Worm (Caenorhabditis elegans): ENCODE results near the gene Y110A2AL.6.

Y110A2AL.6 gene

ce11 chrII:2861385-2862099 is 20.1 kb upstream of the Y110A2AL.6 start (continued):
- TF ChIP-seq nhr-179 (tag; optimal IDR thresholded peaks at IDR 0.05) (no peak), nhr-80 (tag; optimal IDR thresholded peaks at IDR 0.05) (peak; percentile 11), ZK185.1 (tag; optimal IDR thresholded peaks at IDR 0.05; ENCODE audit: poor library complexity, severe bottlenecking) (no peak), ztf-18 (tag; optimal IDR thresholded peaks at IDR 0.05) (peak; percentile 33), lag-1 (GFP tag; IDR thresholded peaks at IDR 0.05) (no peak), hmg-1.2 (GFP tag; IDR thresholded peaks at IDR 0.05) (peak; percentile 66), cebp-2 (GFP tag; IDR thresholded peaks at IDR 0.05) (no peak), zfh-2 (GFP tag; conservative IDR thresholded peaks at IDR 0.05) (peak; percentile 61), ceh-91 (GFP tag; IDR thresholded peaks at IDR 0.05) (0 out of 2 replicates have a peak, but pooled peaks have one; percentile 39), rpc-1 (optimal IDR thresholded peaks at IDR 0.05) (peak; percentile 63), rpc-1 (tag; optimal IDR thresholded peaks at IDR 0.05) (peak; percentile 78), somi-1 (GFP tag; optimal IDR thresholded peaks at IDR 0.05) (no peak), die-1 (tag; optimal IDR thresholded peaks at IDR 0.05) (peak; percentile 73), madf-10 (tag; optimal IDR thresholded peaks at IDR 0.05) (peak; percentile 18), F49E8.2 (tag; optimal IDR thresholded peaks at IDR 0.05; ENCODE audit: insufficient read depth) (peak; percentile 15), dox-1 (GFP tag; IDR thresholded peaks at IDR 0.05) (peak; percentile 57), ekl-4 (GFP tag; IDR thresholded peaks at IDR 0.05) (no peak), ztf-28 (GFP tag; IDR thresholded peaks at IDR 0.05) (no peak), snpc-1.1 (tag; optimal IDR thresholded peaks at IDR 0.05; ENCODE audit: insufficient read depth) (peak; percentile 4), pha-4 (tag; optimal IDR thresholded peaks at IDR 0.05) (no peak), him-1 (tag; optimal IDR thresholded peaks at IDR 0.05) (peak; percentile 87), let-607 (tag; optimal IDR thresholded peaks at IDR 0.05) (peak in 1 of 2 experiments; percentile 11), atf-7 (tag; optimal IDR thresholded peaks at IDR 0.05) (no peak), egrh-3 (GFP tag; IDR thresholded peaks at IDR 0.05) (peak; percentile 77)

ce11 chrII:2859873-2860821 is 18.7 kb upstream of the Y110A2AL.6 start:
- TF ChIP-seq snpc-1.1 (tag; optimal IDR thresholded peaks at IDR 0.05; ENCODE audit: insufficient read depth) (no peak), lir-1 (GFP tag; conservative IDR thresholded peaks at IDR 0.05) (0 out of 2 replicates have a peak, but pooled peaks have one; percentile 17), F37B4.10 (GFP tag; IDR thresholded peaks at IDR 0.05) (no peak), ceh-79 (tag; optimal IDR thresholded peaks at IDR 0.05) (peak; percentile 31), nhr-90 (tag; optimal IDR thresholded peaks at IDR 0.05) (peak; percentile 67), madf-6 (GFP tag; IDR thresholded peaks at IDR 0.05) (peak; percentile 40), D2030.7 (GFP tag; IDR thresholded peaks at IDR 0.05) (peak; percentile 75), lin-26 (GFP tag; IDR thresholded peaks at IDR 0.05) (peak; percentile 76), hsf-1 (GFP tag; IDR thresholded peaks at IDR 0.05) (no peak), ceh-100 (GFP tag; IDR thresholded peaks at IDR 0.05) (0 out of 2 replicates have a peak, but pooled peaks have one; percentile 35), ztf-18 (tag; optimal IDR thresholded peaks at IDR 0.05) (peak; percentile 59), lin-35 (GFP tag; optimal IDR thresholded peaks at IDR 0.05) (peak in 1 of 3 experiments; percentile 21), ztf-25 (GFP tag; IDR thresholded peaks at IDR 0.05) (0 out of 2 replicates have a peak, but pooled peaks have one; percentile 25), cebp-1 (GFP tag; IDR thresholded peaks at IDR 0.05) (no peak), cebp-1 (tag; optimal IDR thresholded peaks at IDR 0.05) (peak; percentile 50), zfh-2 (GFP tag; conservative IDR thresholded peaks at IDR 0.05) (peak; percentile 62), let-607 (tag; optimal IDR thresholded peaks at IDR 0.05) (no peak), ccch-3 (GFP tag; optimal IDR thresholded peaks at IDR 0.05) (no peak), egrh-3 (GFP tag; IDR thresholded peaks at IDR 0.05) (peak; percentile 43; the same call in 1 of the 2 replicates), dpff-1 (tag; optimal IDR thresholded peaks at IDR 0.05) (no peak), let-526 (GFP tag; IDR thresholded peaks at IDR 0.05) (peak; percentile 73; the same call in 1 of the 2 replicates), mcd-1 (GFP tag; IDR thresholded peaks at IDR 0.05) (peak; percentile 35; the same call in 1 of the 2 replicates), die-1 (tag; optimal IDR thresholded peaks at IDR 0.05) (peak; percentile 69), Y56A3A.18 (GFP tag; IDR thresholded peaks at IDR 0.05) (no peak), ekl-4 (GFP tag; IDR thresholded peaks at IDR 0.05) (peak; percentile 35; the same call in 1 of the 2 replicates), egl-44 (GFP tag; IDR thresholded peaks at IDR 0.05) (0 out of 2 replicates have a peak, but pooled peaks have one; percentile 30)
